Worm (Caenorhabditis elegans): ENCODE data around the gene Y62F5A.10.

Gene Y62F5A.10

ce11 chrII:11473525-11474181, 47.7 kb upstream of the Y62F5A.10 start, which contains the start of the genes metl-1 and W02B12.11 (continued):
- TF ChIP-seq nhr-111 (GFP tag; optimal IDR thresholded peaks at IDR 0.05) (no peak), ces-1 (GFP tag; optimal IDR thresholded peaks at IDR 0.05) (no peak), lir-3 (tag; optimal IDR thresholded peaks at IDR 0.05) (no peak), nhr-41 (GFP tag; IDR thresholded peaks at IDR 0.05) (peak; percentile 28; the same call in 1 of the 2 replicates), tra-1 (GFP tag; IDR thresholded peaks at IDR 0.05) (0 out of 2 replicates have a peak, but pooled peaks have one; percentile 45), duxl-1 (tag; optimal IDR thresholded peaks at IDR 0.05; ENCODE audit: poor library complexity) (peak; percentile 88), T20F7.1 (GFP tag; optimal IDR thresholded peaks at IDR 0.05) (no peak), F49E8.2 (tag; optimal IDR thresholded peaks at IDR 0.05; ENCODE audit: borderline replicate concordance) (peak; percentile 40), dve-1 (tag; optimal IDR thresholded peaks at IDR 0.05; ENCODE audit: insufficient read depth) (peak; percentile 88), unc-39 (tag; optimal IDR thresholded peaks at IDR 0.05) (no peak), attf-4 (tag; optimal IDR thresholded peaks at IDR 0.05) (no peak)

- TF ChIP-seq unc-39 (tag; optimal IDR thresholded peaks at IDR 0.05) = no peak
- no peak for TF ChIP-seq daf-8 (GFP tag; IDR thresholded peaks at IDR 0.05)
- TF ChIP-seq nhr-111 (GFP tag; optimal IDR thresholded peaks at IDR 0.05) = no peak
- TF ChIP-seq mep-1 (tag; optimal IDR thresholded peaks at IDR 0.05) = no peak
- TF ChIP-seq ceh-82 (tag; optimal IDR thresholded peaks at IDR 0.05) = no peak
- no peak for TF ChIP-seq T26A8.4 (GFP tag; IDR thresholded peaks at IDR 0.05)
- no peak for TF ChIP-seq nhr-6 (tag; optimal IDR thresholded peaks at IDR 0.05)
- no peak for TF ChIP-seq spr-3 (GFP tag; optimal IDR thresholded peaks at IDR 0.05)
- no peak for TF ChIP-seq nhr-28 (tag; optimal IDR thresholded peaks at IDR 0.05)
- no peak for TF ChIP-seq hmg-1.1 (GFP tag; IDR thresholded peaks at IDR 0.05)
- no peak for TF ChIP-seq dmd-6 (GFP tag; IDR thresholded peaks at IDR 0.05)
- no peak for TF ChIP-seq D1046.2 (GFP tag; IDR thresholded peaks at IDR 0.05)
- no peak for TF ChIP-seq lir-3 (tag; optimal IDR thresholded peaks at IDR 0.05)
Observed at ce11 chrII:11476410-11476809, 45.0 kb upstream of the Y62F5A.10 start, which contains the start of gene W02B12.16. W02B12.16 (minus strand) TSS chrII:11476510.

ce11 chrII:11479076-11479475, 42.3 kb upstream of the Y62F5A.10 start, which contains the start of gene W02B12.12:
W02B12.12 (minus strand) TSS chrII:11479176.
- TF ChIP-seq set-16 (GFP tag; IDR thresholded peaks at IDR 0.05) (no peak), unc-62 (GFP tag; optimal IDR thresholded peaks at IDR 0.05 in 1 of 2) (peak in 1 of 2 experiments; percentile 73), unc-62 (tag; optimal IDR thresholded peaks at IDR 0.05) (no peak)

- peak; percentile 87 for TF ChIP-seq Y75B8A.6 (GFP tag; IDR thresholded peaks at IDR 0.05)
- TF ChIP-seq madf-5 (GFP tag; IDR thresholded peaks at IDR 0.05) = peak; percentile 82 to 97; a peak in 3 of 4 replicates
- TF ChIP-seq T26A8.4 (GFP tag; IDR thresholded peaks at IDR 0.05) = peak; percentile 88
- peak; percentile 44 for TF ChIP-seq nhr-25 (tag; optimal IDR thresholded peaks at IDR 0.05; ENCODE audit: borderline replicate concordance, insufficient read depth)
- TF ChIP-seq nhr-48 (tag; optimal IDR thresholded peaks at IDR 0.05) = peak; percentile 76
- peak; percentile 92; the same call in 1 of the 2 replicates for TF ChIP-seq ceh-44 (GFP tag; IDR thresholded peaks at IDR 0.05)
- TF ChIP-seq snpc-4 (tag; optimal IDR thresholded peaks at IDR 0.05) = no peak
- TF ChIP-seq lim-7 (GFP tag; IDR thresholded peaks at IDR 0.05) = peak; percentile 100
- peak; percentile 94 for TF ChIP-seq madf-9 (GFP tag; conservative IDR thresholded peaks at IDR 0.05)
- TF ChIP-seq egl-27 (tag; optimal IDR thresholded peaks at IDR 0.05) = no peak
- TF ChIP-seq mdt-29 (GFP tag; IDR thresholded peaks at IDR 0.05) = peak; percentile 87
- TF ChIP-seq attf-4 (tag; optimal IDR thresholded peaks at IDR 0.05) = no peak
- no peak for TF ChIP-seq hlh-30 (tag; optimal IDR thresholded peaks at IDR 0.05; ENCODE audit: insufficient read depth)
- peak; percentile 64 for TF ChIP-seq nhr-77 (tag; optimal IDR thresholded peaks at IDR 0.05)
- TF ChIP-seq lin-38 (GFP tag; IDR thresholded peaks at IDR 0.05) = peak; percentile 88
- TF ChIP-seq unc-130 (GFP tag; optimal IDR thresholded peaks at IDR 0.05) = peak; percentile 85
- TF ChIP-seq skn-1 (tag; optimal IDR thresholded peaks at IDR 0.05) = no peak
- peak; percentile 87 for TF ChIP-seq spr-3 (GFP tag; optimal IDR thresholded peaks at IDR 0.05)
- no peak for TF ChIP-seq ceh-32 (tag; optimal IDR thresholded peaks at IDR 0.05; ENCODE audit: poor library complexity)
- peak in 1 of 2 experiments; percentile 37 for TF ChIP-seq unc-62 (GFP tag; optimal IDR thresholded peaks at IDR 0.05 in 1 of 2)
- TF ChIP-seq unc-62 (tag; optimal IDR thresholded peaks at IDR 0.05) = no peak
- TF ChIP-seq zag-1 (tag; optimal IDR thresholded peaks at IDR 0.05) = no peak
- TF ChIP-seq F10B5.3 (tag; optimal IDR thresholded peaks at IDR 0.05) = peak; percentile 77
- TF ChIP-seq egl-43 (GFP tag; IDR thresholded peaks at IDR 0.05) = peak; percentile 99
- TF ChIP-seq lsy-2 (tag; optimal IDR thresholded peaks at IDR 0.05) = peak in 1 of 2 experiments; percentile 87
Observed at ce11 chrII:11484600-11484999, 36.8 kb upstream of the Y62F5A.10 start.
